Worm (Caenorhabditis elegans): Measurements from ENCODE around the gene sel-8.

The sel-8 gene

DNA sequence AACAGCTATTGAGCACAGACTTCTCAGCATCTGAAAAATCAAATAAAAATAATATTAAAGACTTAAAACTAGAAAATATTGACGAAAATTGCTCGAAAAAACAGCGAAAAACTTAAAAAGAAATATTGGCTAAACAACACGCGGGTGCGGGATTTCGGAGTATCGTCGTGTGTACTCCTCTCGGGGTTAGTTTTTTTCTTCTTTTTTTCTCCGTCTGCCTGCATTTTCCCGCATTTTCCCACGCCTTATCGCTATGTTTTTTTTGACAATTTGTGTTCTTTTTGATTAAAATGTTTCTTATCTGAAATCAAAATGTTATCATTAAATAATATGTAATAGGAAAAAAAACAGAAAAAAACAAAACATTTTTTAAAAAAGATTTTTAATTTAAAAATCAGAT lies 3.4 kb upstream of the sel-8 start, which contains the start of gene mrps-31:
Gene mrps-31 (minus strand): TSS at position 36 of the 400 bp plus-strand sequence.
- TF ChIP-seq nhr-237 (tag; optimal IDR thresholded peaks at IDR 0.05) (no peak), unc-86 (tag; optimal IDR thresholded peaks at IDR 0.05) (no peak), fos-1 (tag; optimal IDR thresholded peaks at IDR 0.05) (no peak), mdl-1 (tag; optimal IDR thresholded peaks at IDR 0.05) (peak in 1 of 2 experiments; percentile 40), nhr-11 (tag; optimal IDR thresholded peaks at IDR 0.05) (no peak), aly-2 (tag; optimal IDR thresholded peaks at IDR 0.05) (no peak), lin-39 (tag; optimal IDR thresholded peaks at IDR 0.05) (peak; percentile 1), egl-27 (tag; optimal IDR thresholded peaks at IDR 0.05) (no peak), hlh-17 (GFP tag; optimal IDR thresholded peaks at IDR 0.05; ENCODE audit: borderline replicate concordance) (no peak), lin-35 (GFP tag; optimal IDR thresholded peaks at IDR 0.05) (peak; percentile 45 to 68), C16A3.4 (tag; optimal IDR thresholded peaks at IDR 0.05) (peak; percentile 42), nhr-20 (tag; optimal IDR thresholded peaks at IDR 0.05) (peak; percentile 51), ces-1 (GFP tag; optimal IDR thresholded peaks at IDR 0.05) (no peak), ama-1 (optimal IDR thresholded peaks at IDR 0.05) (no peak), skn-1 (tag; optimal IDR thresholded peaks at IDR 0.05) (no peak), lin-13 (GFP tag; optimal IDR thresholded peaks at IDR 0.05) (peak; percentile 4), efl-3 (GFP tag; optimal IDR thresholded peaks at IDR 0.05) (no peak), Y116A8C.19 (tag; optimal IDR thresholded peaks at IDR 0.05; ENCODE audit: borderline replicate concordance) (no peak), xbp-1 (tag; optimal IDR thresholded peaks at IDR 0.05) (peak; percentile 59), tbx-2 (tag; optimal IDR thresholded peaks at IDR 0.05) (peak; percentile 51), nhr-28 (tag; optimal IDR thresholded peaks at IDR 0.05) (no peak), ztf-4 (tag; optimal IDR thresholded peaks at IDR 0.05) (no peak), ceh-8 (GFP tag; optimal IDR thresholded peaks at IDR 0.05) (no peak), sptf-1 (tag; optimal IDR thresholded peaks at IDR 0.05) (no peak), fkh-8 (tag; optimal IDR thresholded peaks at IDR 0.05) (no peak), unc-98 (GFP tag; IDR thresholded peaks at IDR 0.05) (no peak), unc-130 (tag; optimal IDR thresholded peaks at IDR 0.05) (peak; percentile 23), mep-1 (tag; optimal IDR thresholded peaks at IDR 0.05) (peak; percentile 39), nhr-71 (tag; optimal IDR thresholded peaks at IDR 0.05) (peak; percentile 73), ceh-63 (GFP tag; optimal IDR thresholded peaks at IDR 0.05) (no peak), nhr-77 (tag; optimal IDR thresholded peaks at IDR 0.05) (peak; percentile 14), ceh-82 (tag; optimal IDR thresholded peaks at IDR 0.05) (peak in 1 of 3 experiments; percentile 71), zip-4 (GFP tag; optimal IDR thresholded peaks at IDR 0.05) (no peak), snu-23 (GFP tag; optimal IDR thresholded peaks at IDR 0.05) (peak; percentile 79), nhr-90 (tag; optimal IDR thresholded peaks at IDR 0.05; ENCODE audit: poor library complexity) (peak; percentile 64), elt-2 (tag; optimal IDR thresholded peaks at IDR 0.05) (peak; percentile 94), dsc-1 (tag; optimal IDR thresholded peaks at IDR 0.05) (peak; percentile 34), sox-4 (tag; optimal IDR thresholded peaks at IDR 0.05) (no peak), hlh-4 (tag; optimal IDR thresholded peaks at IDR 0.05) (no peak), efl-1 (optimal IDR thresholded peaks at IDR 0.05) (peak; percentile 49 to 60), efl-1 (GFP tag; optimal IDR thresholded peaks at IDR 0.05 in 1 of 2) (peak; percentile 61 to 96), pqm-1 (tag; optimal IDR thresholded peaks at IDR 0.05) (peak; percentile 58), dpl-1 (GFP tag; optimal IDR thresholded peaks at IDR 0.05) (peak; percentile 24 to 58 (median 57)), lir-3 (tag; optimal IDR thresholded peaks at IDR 0.05; ENCODE audit: poor library complexity) (no peak), elt-3 (tag; optimal IDR thresholded peaks at IDR 0.05) (peak in 1 of 6 experiments; percentile 32), irx-1 (tag; optimal IDR thresholded peaks at IDR 0.05) (no peak), nhr-85 (tag) (no peak), pag-3 (tag; optimal IDR thresholded peaks at IDR 0.05; ENCODE audit: borderline replicate concordance, insufficient read depth) (no peak), nhr-19 (GFP tag; conservative IDR thresholded peaks at IDR 0.05) (peak; percentile 21; the same call in 1 of the 2 replicates), ceh-88 (GFP tag; IDR thresholded peaks at IDR 0.05) (no peak), C04F5.9 (tag; optimal IDR thresholded peaks at IDR 0.05) (no peak), nhr-12 (tag; optimal IDR thresholded peaks at IDR 0.05) (no peak), hpl-2 (GFP tag; optimal IDR thresholded peaks at IDR 0.05) (no peak), sup-37 (GFP tag; optimal IDR thresholded peaks at IDR 0.05) (no peak)
